Worm (Caenorhabditis elegans) whole organism, late embryonic: ENCODE measurements around the gene str-37.

Source experiments
- C08G9.2 ChIP-seq: sonication (generic microtip); optimal IDR thresholded peaks from 2 replicates; lab custom pipeline; 2016; ENCODE audit warnings: mild to moderate bottlenecking, missing genetic modification characterization, moderate library complexity, missing compliant biosample characterization
- ceh-34 ChIP-seq: sonication (generic microtip); optimal IDR thresholded peaks from 2 replicates; lab custom pipeline; 2016; ENCODE audit warnings: mild to moderate bottlenecking, missing genetic modification characterization, missing compliant biosample characterization
- ets-4 ChIP-seq: sonication (generic microtip); optimal IDR thresholded peaks from 2 replicates; lab custom pipeline; 2016; ENCODE audit warnings: missing genetic modification characterization, missing compliant biosample characterization
- madf-2 ChIP-seq: sonication (generic microtip); optimal IDR thresholded peaks from 2 replicates; lab custom pipeline; 2017; ENCODE audit warnings: missing genetic modification characterization, missing compliant biosample characterization
- pqm-1 ChIP-seq: sonication (generic microtip); optimal IDR thresholded peaks from 2 replicates; lab custom pipeline; 2016; ENCODE audit warnings: missing genetic modification characterization, missing compliant biosample characterization
- ref-2 ChIP-seq: sonication (generic microtip); optimal IDR thresholded peaks from 2 replicates; lab custom pipeline; 2016; ENCODE audit warnings: missing genetic modification characterization, missing compliant biosample characterization
- ttx-3 ChIP-seq: sonication (generic microtip); optimal IDR thresholded peaks from 2 replicates; lab custom pipeline; 2016; ENCODE audit warnings: missing genetic modification reagents, missing genetic modification characterization, missing compliant biosample characterization
- ztf-16 ChIP-seq: sonication (generic microtip); optimal IDR thresholded peaks from 2 replicates; lab custom pipeline; 2017; ENCODE audit warnings: missing genetic modification characterization, missing compliant biosample characterization

DNA sequence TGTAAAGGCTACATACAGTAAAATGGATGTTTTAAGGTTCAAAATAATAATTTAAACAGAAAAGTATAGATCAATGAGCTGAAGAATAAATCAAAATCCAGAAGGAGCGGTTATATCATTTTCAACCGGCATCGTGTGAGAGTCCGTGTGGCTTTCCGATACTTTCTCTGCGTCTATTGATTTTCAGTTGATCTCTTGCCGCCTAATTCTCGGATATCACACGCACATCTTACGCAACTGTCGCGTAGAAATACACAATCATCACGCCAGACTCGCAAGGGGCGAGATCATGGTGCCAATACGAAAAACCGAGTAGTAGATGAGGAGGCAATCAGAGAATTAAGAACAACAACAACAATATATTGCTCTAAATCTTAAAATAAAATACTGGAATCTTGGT lies 38.7 kb upstream of the str-37 start:
- TF ChIP-seq ztf-16 (tag; lab: Kevin White, UChicago) (no peak), ceh-34 (tag; lab: Kevin White, UChicago) (no peak), ets-4 (no peak), ref-2 (tag; lab: Kevin White, UChicago) (no peak), ttx-3 (tag; lab: Kevin White, UChicago) (no peak), pqm-1 (tag; lab: Kevin White, UChicago) (no peak), C08G9.2 (tag; lab: Kevin White, UChicago) (no peak), madf-2 (tag; lab: Kevin White, UChicago) (no peak)
